Worm (Caenorhabditis elegans) whole organism, midembryonic: ENCODE measurements around the gene F59B1.2.

Experiments
- T22C8.4 ChIP-seq: fragments of 200-800 bp; sonication (Bioruptor generic); IDR thresholded peaks from 2 replicates; pipeline ENCODE4 v1.3.6; 2022; ENCODE audit warnings: missing genetic modification characterization, missing compliant biosample characterization
- cog-1 ChIP-seq: sonication (generic microtip); optimal IDR thresholded peaks from 2 replicates; lab custom pipeline; 2016; ENCODE audit warnings: missing genetic modification characterization, missing compliant biosample characterization
- flt-1 ChIP-seq: fragments of 200-800 bp; sonication (Bioruptor generic); IDR thresholded peaks from 2 replicates; pipeline ENCODE4 v1.3.6; 2022; ENCODE audit warnings: missing genetic modification characterization, missing compliant biosample characterization
- klf-2 ChIP-seq: fragments of 200-800 bp; sonication (Bioruptor generic); conservative IDR thresholded peaks from 2 replicates; pipeline ENCODE4 v1.3.6; 2022; ENCODE audit warnings: missing genetic modification reagents, missing genetic modification characterization, missing compliant biosample characterization
- ref-1 ChIP-seq: fragments of 200-800 bp; sonication (Bioruptor generic); conservative IDR thresholded peaks from 2 replicates; pipeline ENCODE4 v1.3.6; 2022; ENCODE audit warnings: missing genetic modification reagents, missing genetic modification characterization, missing compliant biosample characterization
- tab-1 ChIP-seq: fragments of 200-800 bp; sonication (Bioruptor generic); IDR thresholded peaks from 2 replicates; pipeline ENCODE4 v1.3.6; 2022; ENCODE audit warnings: missing genetic modification characterization, missing compliant biosample characterization
- ztf-23 ChIP-seq: fragments of 200-800 bp; sonication (Bioruptor generic); IDR thresholded peaks from 2 replicates; pipeline ENCODE4 v1.3.6; 2022; ENCODE audit warnings: missing genetic modification reagents, missing genetic modification characterization, missing compliant biosample characterization
- ztf-29 ChIP-seq: fragments of 200-800 bp; sonication (Bioruptor generic); IDR thresholded peaks from 2 replicates; pipeline ENCODE4 v1.3.6; 2022; ENCODE audit warnings: missing genetic modification reagents, missing genetic modification characterization, missing compliant biosample characterization

- TF ChIP-seq ztf-23 (GFP tag; lab: Robert Waterston, UW) = no peak
- TF ChIP-seq cog-1 = no peak
- no peak for TF ChIP-seq flt-1
- no peak for TF ChIP-seq T22C8.4 (GFP tag; lab: Robert Waterston, UW)
- no peak for TF ChIP-seq ref-1 (GFP tag; lab: Robert Waterston, UW)
- no peak for TF ChIP-seq klf-2
- TF ChIP-seq ztf-29 (GFP tag; lab: Robert Waterston, UW) = no peak
- TF ChIP-seq tab-1 = no peak
Observed at ce11 chrV:3583622-3584021, 49.5 kb upstream of the F59B1.2 start.
